Fruit fly (Drosophila melanogaster): ENCODE results near the gene CG32264.

- no peak for TF ChIP-seq fd96Ca (GFP tag; IDR thresholded peaks at IDR 0.05)
- TF ChIP-seq CG15710 (tag; optimal IDR thresholded peaks at IDR 0.05): no peak
- TF ChIP-seq gl (tag; optimal IDR thresholded peaks at IDR 0.05): no peak
- TF ChIP-seq rn (GFP tag; IDR thresholded peaks at IDR 0.05): no peak
- TF ChIP-seq CG10348 (GFP tag; IDR thresholded peaks at IDR 0.05): no peak
- no peak for TF ChIP-seq EcR (GFP tag; optimal IDR thresholded peaks at IDR 0.05)
- no peak for TF ChIP-seq CG14655 (GFP tag; optimal IDR thresholded peaks at IDR 0.05)
- peak; percentile 81 for TF ChIP-seq CG12605 (GFP tag; IDR thresholded peaks at IDR 0.05)
- TF ChIP-seq CG8301 (tag; optimal IDR thresholded peaks at IDR 0.05): no peak
Observed at dm6 chr3L:3713725-3714124, 92.5 kb downstream of the CG32264 start, which contains the start of gene CG43089.
